Worm (Caenorhabditis elegans) whole organism, L1 larva: Measurements from ENCODE around the gene rsu-1.

Source experiments
- blmp-1 ChIP-seq: fragments of 150-350 bp; optimal IDR thresholded peaks from 2 replicates; lab custom pipeline; 2014; ENCODE audit warnings: missing biosample characterization, missing genetic modification characterization
- ceh-8 ChIP-seq: fragments of 200-800 bp; sonication (Bioruptor generic); optimal IDR thresholded peaks from 2 replicates; lab custom pipeline; 2018; ENCODE audit warnings: mild to moderate bottlenecking, missing genetic modification characterization, moderate library complexity, missing compliant biosample characterization
- ceh-90 ChIP-seq: sonication (generic microtip); optimal IDR thresholded peaks from 2 replicates; lab custom pipeline; 2016; ENCODE audit warnings: missing genetic modification characterization, missing compliant biosample characterization
- ces-1 ChIP-seq: fragments of 150-350 bp; optimal IDR thresholded peaks from 2 replicates; lab custom pipeline; 2014; ENCODE audit warnings: missing biosample characterization, missing genetic modification reagents, missing genetic modification characterization
- dpl-1 ChIP-seq, 3 experiments: fragments of 150-350 bp in 2 of 3; sonication (generic microtip) in 1 of 3; optimal IDR thresholded peaks; 2 replicates each; lab custom pipeline; 2014 to 2017; ENCODE audit warnings: missing biosample characterization in 3 of 3, missing genetic modification characterization in 3 of 3, missing genetic modification reagents in 3 of 3
- efl-1 ChIP-seq, 4 experiments: fragments of 150-350 bp; optimal IDR thresholded peaks in 3 of 4; peaks in 1 of 4; 1 replicate in 1 of 4; 2 replicates in 3 of 4; lab custom pipeline; 2014; ENCODE audit warnings: missing biosample characterization in 2 of 4, missing genetic modification characterization in 2 of 4, missing genetic modification reagents in 2 of 4
- elt-2 ChIP-seq: sonication (generic microtip); optimal IDR thresholded peaks from 2 replicates; lab custom pipeline; 2016; ENCODE audit warnings: missing genetic modification characterization, mild to moderate bottlenecking, inconsistent platforms, missing compliant biosample characterization, missing genetic modification reagents
- fkh-8 ChIP-seq: sonication (generic microtip); optimal IDR thresholded peaks from 2 replicates; lab custom pipeline; 2016; ENCODE audit warnings: mild to moderate bottlenecking, missing genetic modification characterization, missing compliant biosample characterization
- fos-1 ChIP-seq: fragments of 150-350 bp; optimal IDR thresholded peaks from 2 replicates; lab custom pipeline; 2014; ENCODE audit warnings: missing biosample characterization, missing genetic modification characterization
- hlh-4 ChIP-seq: sonication (generic microtip); optimal IDR thresholded peaks from 2 replicates; lab custom pipeline; 2016; ENCODE audit warnings: mild to moderate bottlenecking, missing genetic modification characterization, missing compliant biosample characterization
- hpl-2 ChIP-seq: fragments of 150-350 bp; optimal IDR thresholded peaks from 2 replicates; lab custom pipeline; 2014; ENCODE audit warnings: missing biosample characterization, missing genetic modification reagents, missing genetic modification characterization
- irx-1 ChIP-seq: sonication (generic microtip); optimal IDR thresholded peaks from 2 replicates; lab custom pipeline; 2016; ENCODE audit warnings: missing genetic modification characterization, missing compliant biosample characterization
- isw-1 ChIP-seq: fragments of 200-800 bp; sonication (Bioruptor generic); IDR thresholded peaks from 2 replicates; pipeline ENCODE4 v1.3.6; 2022; ENCODE audit warnings: missing genetic modification characterization, missing compliant biosample characterization
- lin-14 ChIP-seq: fragments of 200-800 bp; sonication (Bioruptor generic); optimal IDR thresholded peaks from 2 replicates; lab custom pipeline; 2018; ENCODE audit warnings: mild to moderate bottlenecking, missing genetic modification characterization, moderate library complexity, missing compliant biosample characterization
- lin-35 ChIP-seq, 2 experiments: fragments of 150-350 bp; optimal IDR thresholded peaks; 2 replicates each; lab custom pipeline; 2014; ENCODE audit warnings: missing biosample characterization in 2 of 2, missing genetic modification characterization in 2 of 2, missing genetic modification reagents in 2 of 2
- lsy-2 ChIP-seq, 2 experiments: fragments of 150-350 bp; optimal IDR thresholded peaks; 2 replicates each; lab custom pipeline; 2014; ENCODE audit warnings: missing biosample characterization in 2 of 2, missing genetic modification characterization in 2 of 2
- mdl-1 ChIP-seq, 2 experiments: fragments of 150-350 bp; optimal IDR thresholded peaks; 2 replicates each; lab custom pipeline; 2014 to 2017; ENCODE audit warnings: missing biosample characterization in 2 of 2, missing genetic modification characterization in 2 of 2, inconsistent platforms in 1 of 2
- mef-2 ChIP-seq: fragments of 150-350 bp; optimal IDR thresholded peaks from 2 replicates; lab custom pipeline; 2014; ENCODE audit warnings: missing biosample characterization, missing genetic modification characterization
- mep-1 ChIP-seq: fragments of 150-350 bp; optimal IDR thresholded peaks from 2 replicates; lab custom pipeline; 2014; ENCODE audit warnings: missing biosample characterization, missing genetic modification characterization
- nhr-11 ChIP-seq: fragments of 150-350 bp; optimal IDR thresholded peaks from 2 replicates; lab custom pipeline; 2014; ENCODE audit warnings: missing biosample characterization, missing genetic modification characterization
- nhr-12 ChIP-seq: sonication (generic microtip); optimal IDR thresholded peaks from 2 replicates; lab custom pipeline; 2017; ENCODE audit warnings: missing biosample characterization, missing genetic modification characterization
- nhr-20 ChIP-seq: sonication (generic microtip); optimal IDR thresholded peaks from 2 replicates; lab custom pipeline; 2016; ENCODE audit warnings: mild to moderate bottlenecking, missing genetic modification characterization, missing compliant biosample characterization
- nhr-71 ChIP-seq: sonication (generic microtip); optimal IDR thresholded peaks from 2 replicates; lab custom pipeline; 2016; ENCODE audit warnings: mild to moderate bottlenecking, missing genetic modification characterization, moderate library complexity, missing compliant biosample characterization
- nhr-90 ChIP-seq: sonication (generic microtip); optimal IDR thresholded peaks from 2 replicates; lab custom pipeline; 2016; ENCODE audit warnings: mild to moderate bottlenecking, missing genetic modification characterization, missing compliant biosample characterization; ENCODE audit not compliant: poor library complexity
- pqm-1 ChIP-seq: sonication (generic microtip); optimal IDR thresholded peaks from 3 replicates; lab custom pipeline; 2017; ENCODE audit warnings: missing biosample characterization, missing genetic modification characterization
- snu-23 ChIP-seq: sonication (generic microtip); optimal IDR thresholded peaks from 2 replicates; lab custom pipeline; 2016; ENCODE audit warnings: missing genetic modification characterization, missing compliant biosample characterization
- sup-37 ChIP-seq: fragments of 200-800 bp; sonication (Bioruptor generic); optimal IDR thresholded peaks from 2 replicates; lab custom pipeline; 2018; ENCODE audit warnings: mild to moderate bottlenecking, missing genetic modification characterization, missing compliant biosample characterization
- swsn-7 ChIP-seq: sonication (generic microtip); optimal IDR thresholded peaks from 2 replicates; lab custom pipeline; 2016; ENCODE audit warnings: missing genetic modification characterization, missing compliant biosample characterization
- zag-1 ChIP-seq: fragments of 150-350 bp; optimal IDR thresholded peaks from 2 replicates; lab custom pipeline; 2014; ENCODE audit warnings: missing biosample characterization, missing genetic modification characterization

rsu-1 gene

DNA sequence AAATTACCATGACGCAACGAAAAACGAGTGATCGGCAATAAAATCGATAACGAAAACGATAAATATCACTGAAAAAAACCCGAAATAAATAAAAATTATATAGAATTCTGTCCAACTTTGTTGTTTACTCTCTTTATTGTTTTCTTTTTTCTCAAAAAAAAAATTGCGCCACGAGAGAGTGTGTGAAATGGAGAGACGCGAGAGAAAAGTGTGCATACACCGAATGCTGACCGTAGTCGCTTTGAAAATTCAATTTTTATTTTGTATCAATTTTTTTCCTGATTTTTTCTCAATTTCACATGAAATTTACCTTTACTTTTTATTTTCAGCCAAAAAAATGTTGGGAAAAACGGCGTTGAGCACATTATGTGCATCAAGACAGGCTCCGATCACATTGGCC is 38.1 kb downstream of the rsu-1 start, which contains the start of the genes M01F1.4 and mrpl-35 (continued):
- TF ChIP-seq dpl-1 (GFP tag; optimal IDR thresholded peaks at IDR 0.05; lab: Kevin White, UChicago) (peak; percentile 34 to 78 (median 61)), mef-2 (tag; lab: Kevin White, UChicago) (no peak), irx-1 (tag; lab: Kevin White, UChicago) (no peak), sup-37 (GFP tag; lab: Kevin White, UChicago) (no peak), mep-1 (tag; lab: Kevin White, UChicago) (peak; percentile 93), ceh-90 (no peak), ceh-8 (no peak), zag-1 (tag; lab: Kevin White, UChicago) (no peak), hpl-2 (GFP tag; lab: Kevin White, UChicago) (no peak), pqm-1 (tag; lab: Kevin White, UChicago) (no peak), nhr-11 (tag; lab: Kevin White, UChicago) (no peak)

- no peak for TF ChIP-seq ces-1 (GFP tag; lab: Kevin White, UChicago)
- no peak for TF ChIP-seq fos-1 (tag; lab: Kevin White, UChicago)
- peak; percentile 26 to 52 for TF ChIP-seq efl-1 (optimal IDR thresholded peaks at IDR 0.05; lab: Kevin White, UChicago)
- peak; percentile 48 to 96 for TF ChIP-seq efl-1 (GFP tag; optimal IDR thresholded peaks at IDR 0.05 in 1 of 2; lab: Kevin White, UChicago)
- no peak for TF ChIP-seq nhr-12 (tag; lab: Kevin White, UChicago)
- no peak for TF ChIP-seq swsn-7 (tag; lab: Kevin White, UChicago)
- peak in 1 of 2 experiments; percentile 67 for TF ChIP-seq lin-35 (GFP tag; optimal IDR thresholded peaks at IDR 0.05; lab: Kevin White, UChicago)
- peak in 2 of 3 experiments; percentile 37 to 46 for TF ChIP-seq dpl-1 (GFP tag; optimal IDR thresholded peaks at IDR 0.05; lab: Kevin White, UChicago)
Observed at ce11 chrIII:3511808-3512207, 40.0 kb downstream of the rsu-1 start.

DNA sequence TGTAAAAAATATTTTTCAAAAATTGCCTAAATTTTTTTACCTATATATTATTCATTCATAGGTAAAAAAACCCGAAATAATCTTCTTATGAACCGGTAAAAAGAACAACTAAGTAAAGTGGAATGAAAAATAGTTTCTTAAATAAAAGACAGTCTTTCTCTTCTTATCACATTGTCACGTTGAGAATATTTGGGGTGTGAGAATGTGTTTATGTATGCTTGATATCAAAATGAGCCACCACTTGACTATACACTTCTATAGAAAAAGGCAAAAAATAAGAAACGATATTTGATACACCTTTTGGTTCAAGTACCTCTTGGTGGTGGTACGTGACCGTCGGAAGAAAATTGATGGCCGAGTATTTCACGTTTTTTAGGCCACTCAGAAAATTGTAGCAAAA is 47.7 kb downstream of the rsu-1 start, which contains the start of gene hmit-1.3:
TSS of gene hmit-1.3 (minus strand) at position 103 of the 400 bp plus-strand sequence.
- TF ChIP-seq fkh-8 (tag; lab: Kevin White, UChicago) (no peak), lin-35 (GFP tag; optimal IDR thresholded peaks at IDR 0.05; lab: Kevin White, UChicago) (peak in 1 of 2 experiments; percentile 9), fos-1 (tag; lab: Kevin White, UChicago) (no peak)

ce11 chrIII:3520417-3520816 is 48.6 kb downstream of the rsu-1 start:
- TF ChIP-seq elt-2 (peak; percentile 76), mef-2 (tag; lab: Kevin White, UChicago) (no peak), lsy-2 (tag; optimal IDR thresholded peaks at IDR 0.05; lab: Kevin White, UChicago) (no peak), lin-14 (GFP tag; lab: Kevin White, UChicago) (peak; percentile 10), nhr-90 (tag; lab: Kevin White, UChicago) (peak; percentile 11), swsn-7 (tag; lab: Kevin White, UChicago) (no peak), sup-37 (GFP tag; lab: Kevin White, UChicago) (no peak), isw-1 (no peak), nhr-20 (tag; lab: Kevin White, UChicago) (peak; percentile 25), mdl-1 (tag; optimal IDR thresholded peaks at IDR 0.05; lab: Kevin White, UChicago) (peak in 1 of 2 experiments; percentile 56), lin-35 (GFP tag; optimal IDR thresholded peaks at IDR 0.05; lab: Kevin White, UChicago) (peak in 1 of 2 experiments; percentile 44), hlh-4 (tag; lab: Kevin White, UChicago) (no peak), nhr-71 (tag; lab: Kevin White, UChicago) (peak; percentile 27), blmp-1 (peak; percentile 71), snu-23 (peak; percentile 18)
- TF ChIP-seq, all 84 proteins: peak for 9
